Worm (Caenorhabditis elegans): ENCODE data around the gene F13E9.15.

F13E9.15 gene

DNA sequence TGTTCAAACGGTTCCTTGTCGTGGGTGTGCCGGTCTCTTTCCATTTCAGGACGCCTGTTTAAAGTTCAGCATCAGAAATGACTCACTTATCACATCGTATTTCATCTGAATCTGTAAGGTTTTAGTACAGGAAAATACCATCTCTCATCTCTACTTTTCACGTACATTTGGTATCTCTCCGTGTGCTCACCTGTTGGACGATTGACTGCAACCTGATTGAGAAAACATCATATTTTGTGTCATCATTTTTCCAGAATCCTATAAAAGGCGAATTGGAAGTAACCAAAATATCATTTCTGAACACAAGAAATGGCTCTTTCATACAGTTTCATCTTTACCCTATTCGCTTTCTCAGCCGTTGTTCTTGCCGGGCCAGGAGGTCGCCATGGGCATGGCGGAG, 10.4 kb upstream of the F13E9.15 start, which contains the start of gene srlf-30:
TSS of gene srlf-30 (plus strand) at position 301 of the 400 bp plus-strand sequence.
- TF ChIP-seq elt-1 (tag; optimal IDR thresholded peaks at IDR 0.05) (no peak), mdl-1 (tag; optimal IDR thresholded peaks at IDR 0.05) (no peak), ceh-16 (tag; optimal IDR thresholded peaks at IDR 0.05) (no peak), ceh-9 (tag; optimal IDR thresholded peaks at IDR 0.05) (no peak), nhr-23 (tag; optimal IDR thresholded peaks at IDR 0.05) (no peak), jun-1 (tag; optimal IDR thresholded peaks at IDR 0.05) (no peak), unc-62 (GFP tag; optimal IDR thresholded peaks at IDR 0.05) (no peak), nhr-77 (tag; optimal IDR thresholded peaks at IDR 0.05) (no peak)

DNA sequence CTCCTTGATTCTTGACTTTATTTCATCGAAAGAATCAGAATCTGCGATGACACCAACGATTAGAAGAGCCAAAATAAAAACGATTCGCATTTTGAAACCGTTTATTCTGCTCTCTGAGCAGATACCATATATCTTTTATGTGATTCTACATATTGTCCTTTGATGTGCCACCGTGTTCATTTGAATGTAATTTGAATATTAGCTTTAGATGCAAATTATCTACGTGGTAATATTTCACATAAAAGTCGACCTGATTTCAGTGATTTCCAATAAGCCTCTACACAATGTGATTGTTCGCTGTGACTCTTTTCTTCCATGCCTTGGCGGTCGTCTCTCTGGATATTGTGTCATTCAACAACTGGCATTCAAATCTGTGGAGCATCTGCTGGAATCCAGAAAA, 9.4 kb upstream of the F13E9.15 start, which contains the start of the genes F13E9.9 and F13E9.19:
TSS of gene F13E9.9 (minus strand) at position 101 of the 400 bp plus-strand sequence.
TSS of gene F13E9.19 (plus strand) at position 316 of the 400 bp plus-strand sequence.
- no peak for TF ChIP-seq nhr-43 (tag; optimal IDR thresholded peaks at IDR 0.05; ENCODE audit: poor library complexity, severe bottlenecking)

DNA sequence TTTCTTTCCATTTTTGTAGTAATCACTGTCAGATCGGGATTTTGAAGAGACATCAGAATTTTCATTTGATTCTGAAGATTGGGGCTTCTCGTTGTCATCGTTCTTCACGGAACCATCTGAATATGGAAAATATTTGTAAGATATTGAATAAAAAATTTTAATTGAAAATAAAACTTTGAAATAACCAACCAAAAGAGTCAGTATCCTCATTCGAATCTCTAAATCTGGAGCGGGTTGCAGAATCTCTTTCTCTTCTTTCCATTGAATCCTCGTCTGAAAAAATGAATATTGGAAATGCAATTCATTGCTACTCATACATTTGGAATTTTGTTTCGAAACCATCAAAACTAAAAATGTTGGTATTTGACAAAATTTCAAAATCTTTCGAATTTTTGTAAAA, 8.5 kb upstream of the F13E9.15 start:
- TF ChIP-seq egl-5 (tag; optimal IDR thresholded peaks at IDR 0.05) (no peak), elt-1 (tag; optimal IDR thresholded peaks at IDR 0.05) (no peak), zag-1 (tag; optimal IDR thresholded peaks at IDR 0.05) (no peak), ceh-16 (tag; optimal IDR thresholded peaks at IDR 0.05) (no peak), elt-2 (tag; optimal IDR thresholded peaks at IDR 0.05) (no peak), lin-39 (tag; optimal IDR thresholded peaks at IDR 0.05) (no peak), nhr-77 (tag; optimal IDR thresholded peaks at IDR 0.05) (no peak), nhr-237 (tag; optimal IDR thresholded peaks at IDR 0.05) (no peak), aly-2 (tag; optimal IDR thresholded peaks at IDR 0.05) (no peak), unc-39 (tag; optimal IDR thresholded peaks at IDR 0.05) (no peak), daf-12 (tag; optimal IDR thresholded peaks at IDR 0.05) (no peak), mdl-1 (tag; optimal IDR thresholded peaks at IDR 0.05) (no peak)

DNA sequence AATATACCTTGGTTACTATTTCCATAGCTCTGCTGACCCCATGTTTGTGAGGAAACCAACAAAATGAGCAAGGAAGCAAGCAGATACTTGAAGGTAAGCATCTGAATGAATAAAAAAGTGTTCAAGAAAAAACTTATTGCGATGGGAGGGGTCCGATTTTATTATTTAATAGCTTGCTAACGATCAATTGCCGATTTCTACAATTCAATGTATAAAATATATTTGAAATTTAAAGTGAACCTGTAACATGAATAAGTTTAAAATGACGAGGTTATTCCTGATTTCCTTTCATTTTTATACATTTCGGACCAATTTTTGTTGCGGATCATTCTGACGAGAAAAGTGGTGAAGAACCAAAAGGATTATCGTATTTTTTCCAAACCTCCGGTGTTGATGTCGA, 6.8 kb upstream of the F13E9.15 start, which contains the start of gene srlf-13:
TSS of gene srlf-13 (minus strand) at position 101 of the 400 bp plus-strand sequence.
- TF ChIP-seq nhr-11 (tag; optimal IDR thresholded peaks at IDR 0.05) (no peak), fos-1 (tag; optimal IDR thresholded peaks at IDR 0.05) (no peak), ZK546.5 (tag; optimal IDR thresholded peaks at IDR 0.05) (no peak), snpc-4 (tag; optimal IDR thresholded peaks at IDR 0.05) (no peak), ceh-28 (tag; optimal IDR thresholded peaks at IDR 0.05) (no peak), R02D3.7 (tag; optimal IDR thresholded peaks at IDR 0.05) (no peak), ztf-4 (tag; optimal IDR thresholded peaks at IDR 0.05) (no peak), mml-1 (tag; optimal IDR thresholded peaks at IDR 0.05) (no peak), tbx-2 (tag; optimal IDR thresholded peaks at IDR 0.05) (no peak), nhr-28 (tag; optimal IDR thresholded peaks at IDR 0.05) (no peak), nhr-77 (tag; optimal IDR thresholded peaks at IDR 0.05) (no peak), pqm-1 (tag; optimal IDR thresholded peaks at IDR 0.05) (no peak), unc-62 (GFP tag; optimal IDR thresholded peaks at IDR 0.05) (no peak), nhr-67 (tag; optimal IDR thresholded peaks at IDR 0.05) (no peak), nhr-23 (tag; optimal IDR thresholded peaks at IDR 0.05) (no peak), skn-1 (tag; optimal IDR thresholded peaks at IDR 0.05) (no peak), ama-1 (optimal IDR thresholded peaks at IDR 0.05) (no peak), nhr-12 (tag; optimal IDR thresholded peaks at IDR 0.05) (no peak), ceh-9 (tag; optimal IDR thresholded peaks at IDR 0.05) (no peak)

DNA sequence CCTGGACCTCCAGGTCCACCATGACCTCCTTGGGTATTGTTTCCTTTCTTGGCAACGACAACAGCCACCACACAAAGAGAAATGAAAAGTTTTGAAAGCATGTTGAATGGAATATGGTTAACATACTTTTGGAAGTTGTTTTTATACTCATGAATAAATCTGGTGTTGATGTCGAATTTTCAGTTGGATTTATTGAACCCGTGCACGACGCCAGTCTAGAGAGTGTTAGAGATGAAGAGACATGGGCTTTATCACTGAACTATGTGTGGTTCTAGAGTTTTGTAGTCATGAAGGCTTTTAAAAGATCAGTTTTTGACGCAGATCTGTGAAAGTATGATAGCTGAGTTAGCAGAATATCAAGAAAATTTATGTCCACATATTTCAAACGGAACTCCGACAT, 4.6 kb upstream of the F13E9.15 start, which contains the start of gene srlf-14:
TSS of gene srlf-14 (minus strand) at position 101 of the 400 bp plus-strand sequence.
- no peak for TF ChIP-seq eor-1 (tag; optimal IDR thresholded peaks at IDR 0.05)
- no peak for TF ChIP-seq zag-1 (tag; optimal IDR thresholded peaks at IDR 0.05)
- no peak for TF ChIP-seq nhr-25 (tag; optimal IDR thresholded peaks at IDR 0.05)
- no peak for TF ChIP-seq fkh-2 (tag; optimal IDR thresholded peaks at IDR 0.05)
- no peak for TF ChIP-seq nhr-237 (tag; optimal IDR thresholded peaks at IDR 0.05)
- no peak for TF ChIP-seq elt-2 (tag; optimal IDR thresholded peaks at IDR 0.05)
- TF ChIP-seq snpc-4 (tag; optimal IDR thresholded peaks at IDR 0.05) = no peak
- no peak for TF ChIP-seq ceh-82 (tag; optimal IDR thresholded peaks at IDR 0.05)
- TF ChIP-seq egl-27 (tag; optimal IDR thresholded peaks at IDR 0.05) = no peak
- no peak for TF ChIP-seq mml-1 (tag; optimal IDR thresholded peaks at IDR 0.05)
- TF ChIP-seq lin-39 (tag; optimal IDR thresholded peaks at IDR 0.05) = no peak
- no peak for TF ChIP-seq unc-62 (GFP tag; optimal IDR thresholded peaks at IDR 0.05)
- no peak for TF ChIP-seq elt-3 (tag; optimal IDR thresholded peaks at IDR 0.05)
- no peak for TF ChIP-seq jun-1 (tag; optimal IDR thresholded peaks at IDR 0.05)
- no peak for TF ChIP-seq elt-1 (tag; optimal IDR thresholded peaks at IDR 0.05)
- TF ChIP-seq ceh-16 (tag; optimal IDR thresholded peaks at IDR 0.05) = no peak
- no peak for TF ChIP-seq ceh-28 (tag; optimal IDR thresholded peaks at IDR 0.05)
- TF ChIP-seq egl-5 (tag; optimal IDR thresholded peaks at IDR 0.05) = no peak
- TF ChIP-seq ZK546.5 (tag; optimal IDR thresholded peaks at IDR 0.05) = no peak
